Worm (Caenorhabditis elegans): Measurements from ENCODE around the gene lmtr-5.

DNA sequence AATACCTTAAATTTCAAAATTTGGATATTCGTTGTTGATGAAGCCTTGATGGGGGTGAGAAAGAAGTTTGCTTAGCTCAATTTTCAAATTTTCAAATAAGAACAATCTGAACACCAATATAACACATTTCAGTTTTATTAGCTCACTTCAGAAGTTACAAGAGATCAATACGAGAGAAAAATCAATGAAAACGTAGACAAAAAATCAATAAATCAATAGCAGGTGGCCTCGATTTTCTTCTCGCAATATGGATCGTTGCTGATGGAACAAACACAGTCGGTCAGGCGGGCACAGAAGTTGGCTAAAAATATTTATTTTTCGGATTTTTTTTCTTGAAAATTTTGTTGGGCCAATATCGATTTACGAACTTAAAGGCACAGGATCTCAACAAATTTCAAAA lies 41.4 kb upstream of the lmtr-5 start:
- TF ChIP-seq him-1 (tag; optimal IDR thresholded peaks at IDR 0.05) (no peak), dao-5 (tag; optimal IDR thresholded peaks at IDR 0.05) (no peak), W03F9.2 (tag; optimal IDR thresholded peaks at IDR 0.05) (no peak)

Measured in whole organism, L4/young adult.